Fruit fly (Drosophila melanogaster): ENCODE measurements around the gene Cpr62Bc.

dm6 chr3L:1797005-1797404 lies 44.9 kb downstream of the Cpr62Bc start, which contains the start of gene CG12020:
- TF ChIP-seq Hr83 (GFP tag; optimal IDR thresholded peaks at IDR 0.05; ENCODE audit: poor library complexity, severe bottlenecking) (no peak), CrebA (GFP tag; optimal IDR thresholded peaks at IDR 0.05; ENCODE audit: borderline replicate concordance) (no peak), pan (optimal IDR thresholded peaks at IDR 0.05) (no peak), h (GFP tag; optimal IDR thresholded peaks at IDR 0.05) (no peak), sv (GFP tag; optimal IDR thresholded peaks at IDR 0.05) (no peak), Hr78 (GFP tag; optimal IDR thresholded peaks at IDR 0.05) (no peak), dsf (GFP tag; optimal IDR thresholded peaks at IDR 0.05; ENCODE audit: borderline replicate concordance) (no peak), jim (GFP tag; optimal IDR thresholded peaks at IDR 0.05) (no peak)

Data from whole organism, wandering third instar larva.